Worm (Caenorhabditis elegans): ENCODE results near the gene npr-1.

ce11 chrX:4787525-4787924 lies 17.7 kb upstream of the npr-1 start:
- no peak for TF ChIP-seq fkh-10 (GFP tag; optimal IDR thresholded peaks at IDR 0.05)
- no peak for TF ChIP-seq D1046.2 (GFP tag; IDR thresholded peaks at IDR 0.05)
- TF ChIP-seq skn-1 (tag; optimal IDR thresholded peaks at IDR 0.05), result no peak
- TF ChIP-seq daf-19 (GFP tag; conservative IDR thresholded peaks at IDR 0.05), result no peak
- TF ChIP-seq lin-39 (tag; optimal IDR thresholded peaks at IDR 0.05), result no peak
- no peak for TF ChIP-seq F49E8.2 (tag; optimal IDR thresholded peaks at IDR 0.05; ENCODE audit: borderline replicate concordance)
- TF ChIP-seq ceh-44 (GFP tag; IDR thresholded peaks at IDR 0.05), result no peak

All from whole organism, L4 larva.